Worm (Caenorhabditis elegans) whole organism, L3 larva: ENCODE results near the gene C16A3.2.

Experiments
- aly-2 ChIP-seq: fragments of 150-350 bp; optimal IDR thresholded peaks from 2 replicates; lab custom pipeline; 2014; ENCODE audit warnings: missing biosample characterization, missing genetic modification characterization
- ama-1 ChIP-seq: fragments of 150-350 bp; optimal IDR thresholded peaks from 2 replicates; lab custom pipeline; 2018
- ceh-82 ChIP-seq: fragments of 150-350 bp; optimal IDR thresholded peaks from 2 replicates; lab custom pipeline; 2014; ENCODE audit warnings: missing biosample characterization, missing genetic modification characterization
- nhr-12 ChIP-seq: fragments of 150-350 bp; optimal IDR thresholded peaks from 2 replicates; lab custom pipeline; 2014; ENCODE audit warnings: missing biosample characterization, missing genetic modification characterization
- nhr-43 ChIP-seq: sonication (generic microtip); optimal IDR thresholded peaks from 2 replicates; lab custom pipeline; 2016; ENCODE audit warnings: mild to moderate bottlenecking, missing genetic modification characterization, missing compliant biosample characterization; ENCODE audit not compliant: poor library complexity, severe bottlenecking
- nhr-76 ChIP-seq: fragments of 150-350 bp; sonication (generic microtip); optimal IDR thresholded peaks from 5 replicates; lab custom pipeline; 2014; ENCODE audit warnings: missing biosample characterization, missing genetic modification characterization
- tbx-2 ChIP-seq: sonication (generic microtip); optimal IDR thresholded peaks from 2 replicates; lab custom pipeline; 2016; ENCODE audit warnings: mild to moderate bottlenecking, missing genetic modification characterization, missing compliant biosample characterization
- unc-39 ChIP-seq: sonication (generic microtip); optimal IDR thresholded peaks from 4 replicates; lab custom pipeline; 2017; ENCODE audit warnings: missing biosample characterization, missing genetic modification characterization

ce11 chrIII:6353084-6353483 is 36.5 kb upstream of the C16A3.2 start, which contains the start of gene akap-1:
- TF ChIP-seq nhr-76 (tag; lab: Kevin White, UChicago) (no peak), tbx-2 (tag; lab: Kevin White, UChicago) (no peak), unc-39 (no peak), nhr-43 (tag; lab: Kevin White, UChicago) (no peak), aly-2 (tag; lab: Kevin White, UChicago) (no peak), ceh-82 (tag; lab: Kevin White, UChicago) (no peak), nhr-12 (tag; lab: Kevin White, UChicago) (no peak), ama-1 (lab: Kevin White, UChicago) (no peak)
